Worm (Caenorhabditis elegans): ENCODE results near the gene ZC455.1.

- TF ChIP-seq lin-39 (tag; optimal IDR thresholded peaks at IDR 0.05): no peak
- TF ChIP-seq lin-15B (tag; optimal IDR thresholded peaks at IDR 0.05): no peak
- TF ChIP-seq jun-1 (tag; optimal IDR thresholded peaks at IDR 0.05): no peak
- TF ChIP-seq nhr-23 (tag; optimal IDR thresholded peaks at IDR 0.05): no peak
- TF ChIP-seq nhr-12 (tag; optimal IDR thresholded peaks at IDR 0.05): no peak
- no peak for TF ChIP-seq snpc-4 (tag; optimal IDR thresholded peaks at IDR 0.05)
- no peak for TF ChIP-seq eor-1 (tag; optimal IDR thresholded peaks at IDR 0.05)
- no peak for TF ChIP-seq hmg-11 (tag; optimal IDR thresholded peaks at IDR 0.05)
- no peak for TF ChIP-seq mml-1 (tag; optimal IDR thresholded peaks at IDR 0.05)
Measured at ce11 chrV:12792752-12793151, 19.4 kb downstream of the ZC455.1 start, which contains the start of gene ugt-5.
